Worm (Caenorhabditis elegans): ENCODE measurements around the gene B0222.15.

The B0222.15 gene

ce11 chrV:9175218-9175837 is 18.7 kb upstream of the B0222.15 start, which contains the start of gene spas-1 (continued):
- TF ChIP-seq ZK546.5 (tag; optimal IDR thresholded peaks at IDR 0.05) (no peak), mes-2 (tag; optimal IDR thresholded peaks at IDR 0.05; ENCODE audit: poor library complexity, severe bottlenecking) (peak; percentile 89), duxl-1 (tag; optimal IDR thresholded peaks at IDR 0.05; ENCODE audit: poor library complexity) (peak; percentile 68), lin-13 (GFP tag; optimal IDR thresholded peaks at IDR 0.05) (peak; percentile 76), fos-1 (tag; optimal IDR thresholded peaks at IDR 0.05) (peak; percentile 26), fkh-10 (GFP tag; optimal IDR thresholded peaks at IDR 0.05) (peak; percentile 80), mxl-2 (GFP tag; conservative IDR thresholded peaks at IDR 0.05) (no peak), F49E8.2 (tag; optimal IDR thresholded peaks at IDR 0.05; ENCODE audit: borderline replicate concordance) (peak; percentile 42), unc-130 (GFP tag; optimal IDR thresholded peaks at IDR 0.05) (peak; percentile 45), hif-1 (tag; optimal IDR thresholded peaks at IDR 0.05) (peak in 1 of 2 experiments; percentile 51), nhr-76 (tag; optimal IDR thresholded peaks at IDR 0.05) (peak; percentile 11), sdz-12 (GFP tag; optimal IDR thresholded peaks at IDR 0.05) (no peak), nhr-6 (tag; optimal IDR thresholded peaks at IDR 0.05) (peak; percentile 83), nhr-25 (tag; optimal IDR thresholded peaks at IDR 0.05; ENCODE audit: borderline replicate concordance, insufficient read depth) (peak; percentile 52), ceh-20 (GFP tag; IDR thresholded peaks at IDR 0.05) (no peak), lsy-2 (tag; optimal IDR thresholded peaks at IDR 0.05) (peak; percentile 69 to 93), nhr-102 (tag; optimal IDR thresholded peaks at IDR 0.05) (peak; percentile 92), hlh-30 (tag; optimal IDR thresholded peaks at IDR 0.05; ENCODE audit: insufficient read depth) (peak; percentile 73), mep-1 (tag; optimal IDR thresholded peaks at IDR 0.05) (peak; percentile 94), unc-62 (GFP tag; optimal IDR thresholded peaks at IDR 0.05 in 1 of 2) (peak in 1 of 2 experiments; percentile 96), unc-62 (tag; optimal IDR thresholded peaks at IDR 0.05) (no peak)

- TF ChIP-seq unc-39 (tag; optimal IDR thresholded peaks at IDR 0.05) (no peak), daf-16 (GFP tag; optimal IDR thresholded peaks at IDR 0.05) (no peak), daf-16 (tag; optimal IDR thresholded peaks at IDR 0.05) (peak; percentile 26)
Measured at ce11 chrV:9173789-9174188, 17.2 kb upstream of the B0222.15 start, which contains the start of gene pqn-16. Gene pqn-16, plus strand, starts transcription at chrV:9174089.

- no peak for TF ChIP-seq ZK546.5 (tag; optimal IDR thresholded peaks at IDR 0.05)
- TF ChIP-seq nhr-28 (tag; optimal IDR thresholded peaks at IDR 0.05) = peak; percentile 68
- no peak for TF ChIP-seq dmd-8 (GFP tag; IDR thresholded peaks at IDR 0.05)
- no peak for TF ChIP-seq ztf-11 (tag; optimal IDR thresholded peaks at IDR 0.05)
- no peak for TF ChIP-seq ceh-32 (tag; optimal IDR thresholded peaks at IDR 0.05; ENCODE audit: poor library complexity)
- TF ChIP-seq daf-16 (GFP tag; optimal IDR thresholded peaks at IDR 0.05) = no peak
- TF ChIP-seq daf-16 (tag; optimal IDR thresholded peaks at IDR 0.05) = peak; percentile 92
- TF ChIP-seq tag-97 (GFP tag; IDR thresholded peaks at IDR 0.05) = no peak
- TF ChIP-seq nhr-77 (tag; optimal IDR thresholded peaks at IDR 0.05) = peak; percentile 61
- peak; percentile 28 for TF ChIP-seq hlh-11 (tag; optimal IDR thresholded peaks at IDR 0.05)
- TF ChIP-seq set-16 (GFP tag; IDR thresholded peaks at IDR 0.05) = no peak
- no peak for TF ChIP-seq php-3 (GFP tag; IDR thresholded peaks at IDR 0.05)
- peak; percentile 18; the same call in 1 of the 2 replicates for TF ChIP-seq dmd-6 (GFP tag; IDR thresholded peaks at IDR 0.05)
- peak; percentile 59 for TF ChIP-seq dve-1 (tag; optimal IDR thresholded peaks at IDR 0.05; ENCODE audit: insufficient read depth)
- no peak for TF ChIP-seq lin-13 (GFP tag; optimal IDR thresholded peaks at IDR 0.05)
- TF ChIP-seq zip-2 (tag; optimal IDR thresholded peaks at IDR 0.05) = no peak
- no peak for TF ChIP-seq mdt-29 (GFP tag; IDR thresholded peaks at IDR 0.05)
- peak; percentile 29 for TF ChIP-seq pqm-1 (tag; optimal IDR thresholded peaks at IDR 0.05)
Measured at ce11 chrV:9172989-9173388, 16.4 kb upstream of the B0222.15 start, which contains the start of gene gad-3. Gene gad-3, minus strand, starts transcription at chrV:9173005.

All from whole organism, L4 larva.